Worm (Caenorhabditis elegans): Measurements from ENCODE around the gene F13H8.8.
A peak's percentile ranks its signal among the peaks of the same experiment; 100 is the strongest.

F13H8.8 gene

DNA sequence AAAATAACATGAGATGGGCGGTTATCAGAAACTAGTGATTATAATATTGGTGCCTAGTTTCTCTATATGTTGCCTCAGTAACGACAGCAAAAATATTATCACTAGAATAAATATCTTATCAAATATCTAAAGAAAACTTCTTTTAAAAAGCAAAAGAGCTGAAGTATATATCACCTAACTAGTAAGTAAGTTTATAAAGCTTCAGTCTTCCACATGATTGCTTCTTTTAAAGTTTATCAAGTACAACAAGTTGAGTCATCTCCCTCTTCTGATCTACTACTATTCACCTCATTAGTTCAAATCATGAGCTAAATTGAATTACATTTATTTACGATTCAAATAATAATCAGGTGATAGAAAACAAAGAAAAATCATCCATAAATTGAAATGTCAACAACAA is 20.2 kb upstream of the F13H8.8 start:
- TF ChIP-seq dpl-1 (GFP tag; optimal IDR thresholded peaks at IDR 0.05) (no peak), madf-5 (GFP tag; IDR thresholded peaks at IDR 0.05) (no peak), Y5F2A.4 (GFP tag; optimal IDR thresholded peaks at IDR 0.05) (no peak), cey-2 (tag; optimal IDR thresholded peaks at IDR 0.05; ENCODE audit: borderline replicate concordance, insufficient read depth) (no peak), Y75B8A.6 (GFP tag; IDR thresholded peaks at IDR 0.05) (no peak), T20F7.1 (GFP tag; optimal IDR thresholded peaks at IDR 0.05) (peak; percentile 32), ceh-20 (GFP tag; IDR thresholded peaks at IDR 0.05) (no peak), saeg-2 (GFP tag; IDR thresholded peaks at IDR 0.05) (no peak), aha-1 (tag) (peak; percentile 64), nhr-77 (tag; optimal IDR thresholded peaks at IDR 0.05) (no peak), ceh-32 (tag; optimal IDR thresholded peaks at IDR 0.05; ENCODE audit: poor library complexity) (no peak), attf-4 (tag; optimal IDR thresholded peaks at IDR 0.05) (no peak), nhr-11 (tag; optimal IDR thresholded peaks at IDR 0.05) (no peak)

DNA sequence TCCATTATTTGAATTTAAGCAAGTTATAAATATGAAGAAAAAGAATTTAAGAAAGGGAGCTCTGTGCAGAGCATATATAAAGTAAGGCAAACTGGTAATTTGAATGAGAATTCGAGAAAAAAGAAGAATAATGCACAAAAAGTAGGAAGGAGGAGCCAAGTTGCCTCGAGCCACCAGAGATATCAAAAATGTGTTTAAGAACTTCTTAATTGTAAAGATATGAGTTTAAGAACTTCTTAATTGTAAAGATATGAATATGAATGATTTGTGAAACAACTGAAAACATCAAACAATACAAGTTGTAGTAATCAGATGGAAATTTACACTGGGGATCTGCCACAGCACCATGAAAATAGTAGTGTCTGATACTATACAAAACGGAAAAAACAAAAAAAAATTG is 19.0 kb upstream of the F13H8.8 start, which contains the start of gene F13H8.6:
TSS of gene F13H8.6 (minus strand) at position 101 of the 400 bp plus-strand sequence.
- no peak for TF ChIP-seq Y5F2A.4 (GFP tag; optimal IDR thresholded peaks at IDR 0.05)
- TF ChIP-seq unc-62 (GFP tag; optimal IDR thresholded peaks at IDR 0.05 in 1 of 2) = peak in 1 of 2 experiments; percentile 69
- TF ChIP-seq unc-62 (tag; optimal IDR thresholded peaks at IDR 0.05) = no peak

DNA sequence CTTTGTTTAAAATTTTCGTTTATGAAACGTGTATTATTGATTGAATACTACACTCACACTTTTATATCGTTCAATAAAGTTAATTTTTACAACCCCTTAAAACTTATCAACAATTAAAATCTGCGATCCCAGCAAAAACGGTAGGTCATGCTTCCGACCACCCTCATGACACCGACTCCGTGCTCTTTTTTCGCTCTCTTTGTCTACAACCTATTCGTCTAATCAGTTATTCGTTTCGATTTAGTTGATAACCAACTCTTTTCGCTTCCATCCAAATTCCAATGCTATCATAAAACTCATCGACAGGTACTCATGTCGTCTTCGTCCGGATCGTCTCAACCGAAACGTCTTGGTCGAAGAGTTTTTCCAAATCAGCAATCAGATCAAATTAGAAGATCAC is 15.2 kb upstream of the F13H8.8 start, which contains the start of gene F13H8.1:
TSS of gene F13H8.1 (plus strand) at position 311 of the 400 bp plus-strand sequence.
- TF ChIP-seq dve-1 (tag; optimal IDR thresholded peaks at IDR 0.05; ENCODE audit: insufficient read depth) (peak; percentile 64), zfp-3 (GFP tag; conservative IDR thresholded peaks at IDR 0.05) (no peak), dmd-6 (GFP tag; IDR thresholded peaks at IDR 0.05) (peak; percentile 33; the same call in 1 of the 2 replicates), sdz-12 (GFP tag; optimal IDR thresholded peaks at IDR 0.05) (no peak), hlh-11 (tag; optimal IDR thresholded peaks at IDR 0.05) (peak; percentile 58), daf-16 (GFP tag; optimal IDR thresholded peaks at IDR 0.05) (no peak), daf-16 (tag; optimal IDR thresholded peaks at IDR 0.05) (peak; percentile 76), nhr-28 (tag; optimal IDR thresholded peaks at IDR 0.05) (peak; percentile 56), hlh-30 (tag; optimal IDR thresholded peaks at IDR 0.05; ENCODE audit: insufficient read depth) (peak; percentile 52), vab-7 (GFP tag; IDR thresholded peaks at IDR 0.05) (no peak), ceh-32 (tag; optimal IDR thresholded peaks at IDR 0.05; ENCODE audit: poor library complexity) (no peak), daf-8 (GFP tag; IDR thresholded peaks at IDR 0.05) (no peak), php-3 (GFP tag; IDR thresholded peaks at IDR 0.05) (peak; percentile 64; the same call in 1 of the 2 replicates), pqm-1 (tag; optimal IDR thresholded peaks at IDR 0.05) (peak; percentile 63)

DNA sequence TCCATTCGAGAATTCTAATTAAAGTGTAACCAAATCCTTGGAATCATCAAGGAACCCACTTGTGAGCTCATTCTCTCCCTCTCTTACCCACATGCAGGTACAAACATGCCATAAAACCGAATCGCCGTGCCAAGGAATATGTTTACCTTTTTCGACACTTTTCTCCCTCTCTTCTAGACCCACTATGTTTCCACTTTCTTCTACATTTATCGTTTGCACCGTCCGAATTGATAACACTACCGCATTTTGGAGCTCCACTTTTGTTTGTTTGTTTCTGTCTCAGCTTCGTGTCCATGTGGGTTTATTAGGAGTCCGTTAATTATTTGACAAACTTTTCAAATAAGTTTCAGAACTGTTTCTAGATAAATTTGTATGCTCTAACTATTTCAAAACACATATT is 14.0 kb upstream of the F13H8.8 start:
- TF ChIP-seq nhr-77 (tag; optimal IDR thresholded peaks at IDR 0.05) (peak; percentile 9), ama-1 (optimal IDR thresholded peaks at IDR 0.05) (no peak), php-3 (GFP tag; IDR thresholded peaks at IDR 0.05) (peak; percentile 24; the same call in 1 of the 2 replicates), daf-16 (GFP tag; optimal IDR thresholded peaks at IDR 0.05) (no peak), daf-16 (tag; optimal IDR thresholded peaks at IDR 0.05) (peak; percentile 69), F37D6.2 (tag; optimal IDR thresholded peaks at IDR 0.05) (no peak), pqm-1 (tag; optimal IDR thresholded peaks at IDR 0.05) (peak; percentile 59), egl-43 (GFP tag; IDR thresholded peaks at IDR 0.05) (no peak), nhr-28 (tag; optimal IDR thresholded peaks at IDR 0.05) (peak; percentile 45), D1046.2 (GFP tag; IDR thresholded peaks at IDR 0.05) (no peak)

DNA sequence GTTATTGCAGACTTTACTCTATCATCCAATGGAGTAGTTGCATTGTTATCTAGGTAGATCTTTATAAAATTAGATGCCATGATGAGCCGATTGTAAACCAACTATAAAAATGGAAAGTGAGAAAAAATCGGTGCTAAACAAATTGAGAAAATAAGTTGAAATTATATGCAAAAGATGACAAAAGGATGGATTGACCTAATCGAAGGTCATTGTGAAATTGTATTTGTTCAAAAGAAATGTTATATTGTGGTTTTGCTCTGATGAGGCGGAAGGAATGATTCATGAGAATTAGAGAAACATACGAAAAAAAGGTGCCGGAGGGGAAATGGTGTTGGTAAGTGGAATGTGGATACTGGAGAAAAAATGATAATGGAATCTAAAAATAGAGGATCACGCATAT is 13.1 kb upstream of the F13H8.8 start, which contains the start of gene scly-1:
TSS of gene scly-1 (minus strand) at position 101 of the 400 bp plus-strand sequence.
- TF ChIP-seq mdt-29 (GFP tag; IDR thresholded peaks at IDR 0.05) (no peak), egl-27 (tag; optimal IDR thresholded peaks at IDR 0.05) (no peak), ceh-28 (tag; optimal IDR thresholded peaks at IDR 0.05) (no peak), unc-130 (GFP tag; optimal IDR thresholded peaks at IDR 0.05) (no peak), lsy-2 (tag; optimal IDR thresholded peaks at IDR 0.05) (no peak), R02D3.7 (tag; optimal IDR thresholded peaks at IDR 0.05) (no peak), T26A8.4 (GFP tag; IDR thresholded peaks at IDR 0.05) (no peak), hlh-11 (tag; optimal IDR thresholded peaks at IDR 0.05) (no peak), daf-12 (tag; optimal IDR thresholded peaks at IDR 0.05) (no peak), zfp-2 (tag; optimal IDR thresholded peaks at IDR 0.05) (no peak), vab-7 (GFP tag; IDR thresholded peaks at IDR 0.05) (no peak), mxl-2 (GFP tag; conservative IDR thresholded peaks at IDR 0.05) (no peak), nhr-76 (tag; optimal IDR thresholded peaks at IDR 0.05) (no peak), madf-5 (GFP tag; IDR thresholded peaks at IDR 0.05) (no peak), sdz-12 (GFP tag; optimal IDR thresholded peaks at IDR 0.05) (no peak), nhr-10 (tag; optimal IDR thresholded peaks at IDR 0.05) (no peak), Y75B8A.6 (GFP tag; IDR thresholded peaks at IDR 0.05) (no peak), lin-13 (GFP tag; optimal IDR thresholded peaks at IDR 0.05) (no peak)

All from whole organism, L4 larva.